Fruit fly (Drosophila melanogaster): Measurements from ENCODE around the gene CG10584.

CG10584 gene

DNA sequence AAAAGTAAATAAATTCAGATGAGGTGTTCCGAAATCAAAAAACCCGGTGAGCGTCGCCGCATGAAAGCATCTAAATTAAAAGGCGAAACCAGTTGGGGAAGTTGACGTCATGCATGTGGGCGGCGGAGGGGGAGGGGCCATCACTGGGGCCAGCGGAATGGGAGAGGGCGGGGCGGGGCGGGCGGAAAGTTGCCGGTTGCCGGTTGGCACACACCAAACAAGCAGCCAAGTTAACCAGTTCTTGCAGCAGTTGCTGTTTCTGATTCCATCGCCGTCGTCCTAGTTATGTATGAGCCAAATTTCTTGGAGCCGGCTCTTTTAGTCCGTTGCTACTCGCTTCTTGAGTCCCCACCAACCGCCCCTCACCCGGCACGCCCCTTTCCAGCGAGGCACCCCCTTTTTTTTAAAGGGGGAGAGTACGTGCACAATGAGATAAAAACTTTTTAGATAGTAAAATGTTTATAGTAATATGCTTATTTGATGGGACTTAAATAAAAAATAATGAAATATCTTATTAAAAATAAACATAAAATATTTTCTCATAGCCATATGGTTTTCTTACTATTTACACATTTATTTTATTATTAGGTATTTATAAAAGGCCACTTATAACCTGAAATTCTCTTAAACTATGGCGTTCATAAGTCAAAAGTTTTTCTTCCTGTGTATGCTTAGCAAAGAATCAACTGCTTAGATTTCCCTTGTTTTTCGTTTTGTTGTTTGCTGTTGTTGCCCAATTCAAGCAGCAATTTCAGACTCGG, 21.2 kb upstream of the CG10584 start (continued):
- TF ChIP-seq fd85E (GFP tag; optimal IDR thresholded peaks at IDR 0.05) (no peak), CG11902 (GFP tag; optimal IDR thresholded peaks at IDR 0.05) (no peak), CG10669 (GFP tag; optimal IDR thresholded peaks at IDR 0.05) (peak; percentile 59), CG15336 (GFP tag; IDR thresholded peaks at IDR 0.05) (peak; percentile 51), CG10631 (GFP tag; optimal IDR thresholded peaks at IDR 0.05) (peak; percentile 33), Ets96B (tag; optimal IDR thresholded peaks at IDR 0.05) (peak; percentile 43), CG6163 (GFP tag; IDR thresholded peaks at IDR 0.05) (no peak), eg (GFP tag; IDR thresholded peaks at IDR 0.05) (peak; percentile 30; the same call in 2 of the 3 replicates)

dm6 chr3L:21050068-21050736, 19.0 kb upstream of the CG10584 start:
- TF ChIP-seq Met (GFP tag; optimal IDR thresholded peaks at IDR 0.05) = no peak
- TF ChIP-seq CG6276 (GFP tag; optimal IDR thresholded peaks at IDR 0.05) = peak; percentile 51

DNA sequence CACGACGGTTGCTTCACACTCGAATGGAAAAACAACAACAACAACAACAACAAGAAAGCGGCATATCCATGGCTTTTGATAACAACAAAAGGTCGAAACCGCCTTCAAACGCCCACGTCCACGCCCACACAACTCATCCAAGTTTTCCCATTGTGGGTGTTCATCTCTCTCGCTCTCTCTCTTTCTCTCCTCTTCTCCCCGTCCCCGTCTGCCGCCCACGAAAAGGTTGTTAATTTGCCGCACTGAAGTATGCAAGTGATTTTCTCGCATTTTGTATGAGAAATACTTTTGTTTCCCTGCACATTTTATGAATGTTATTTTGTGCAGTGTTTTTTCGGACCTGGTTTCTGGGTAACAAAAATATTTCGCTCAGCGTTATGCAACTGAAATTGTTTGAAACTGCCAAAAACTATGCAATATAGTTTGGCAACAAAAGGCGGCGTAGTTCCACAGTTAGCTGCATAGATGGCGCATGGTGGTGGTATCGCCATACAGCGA, 18.3 kb upstream of the CG10584 start:
- no peak for TF ChIP-seq fd59A (GFP tag; optimal IDR thresholded peaks at IDR 0.05)
- TF ChIP-seq CG16779 (tag; optimal IDR thresholded peaks at IDR 0.05) = peak; percentile 29
- peak; percentile 56 for TF ChIP-seq net (GFP tag; optimal IDR thresholded peaks at IDR 0.05)
- peak; percentile 23 for TF ChIP-seq Met (GFP tag; optimal IDR thresholded peaks at IDR 0.05)
- no peak for TF ChIP-seq Blimp-1 (GFP tag; optimal IDR thresholded peaks at IDR 0.05)
- peak; percentile 54 for TF ChIP-seq CG3919 (GFP tag; optimal IDR thresholded peaks at IDR 0.05)
- peak; percentile 21 for TF ChIP-seq CG3032 (tag; optimal IDR thresholded peaks at IDR 0.05)
- TF ChIP-seq CG31627 (GFP tag; optimal IDR thresholded peaks at IDR 0.05) = peak; percentile 34
- peak; percentile 46 for TF ChIP-seq Eip75B (GFP tag; optimal IDR thresholded peaks at IDR 0.05)
- peak; percentile 20 for TF ChIP-seq CG34406 (GFP tag; optimal IDR thresholded peaks at IDR 0.05)
- no peak for TF ChIP-seq cyc (GFP tag; optimal IDR thresholded peaks at IDR 0.05)
- TF ChIP-seq esn (GFP tag; optimal IDR thresholded peaks at IDR 0.05) = peak; percentile 39
- TF ChIP-seq CG6808 (GFP tag; optimal IDR thresholded peaks at IDR 0.05) = no peak
- TF ChIP-seq Hr4 (GFP tag; optimal IDR thresholded peaks at IDR 0.05) = no peak
- peak; percentile 30 for TF ChIP-seq pdm3 (GFP tag; optimal IDR thresholded peaks at IDR 0.05)
- TF ChIP-seq Smox (GFP tag; optimal IDR thresholded peaks at IDR 0.05) = peak; percentile 31
- peak; percentile 62 for TF ChIP-seq dsx (GFP tag; optimal IDR thresholded peaks at IDR 0.05; ENCODE audit: poor library complexity, severe bottlenecking)
- TF ChIP-seq CG32006 (GFP tag; optimal IDR thresholded peaks at IDR 0.05) = no peak
- TF ChIP-seq CG8119 (GFP tag; IDR thresholded peaks at IDR 0.05) = peak; percentile 25; the same call in 2 of the 3 replicates
- TF ChIP-seq achi (GFP tag; optimal IDR thresholded peaks at IDR 0.05) = peak; percentile 4
- TF ChIP-seq CG15336 (GFP tag; IDR thresholded peaks at IDR 0.05) = peak; percentile 45; the same call in 1 of the 2 replicates
- peak; percentile 61 for TF ChIP-seq Sox14 (GFP tag; optimal IDR thresholded peaks at IDR 0.05)
- peak; percentile 79 for TF ChIP-seq Eip78C (GFP tag)
- TF ChIP-seq salr (GFP tag; optimal IDR thresholded peaks at IDR 0.05) = peak in 1 of 2 experiments; percentile 19
- TF ChIP-seq svp (GFP tag) = peak; percentile 50
- peak; percentile 34 for TF ChIP-seq lz (GFP tag; optimal IDR thresholded peaks at IDR 0.05)
